Worm (Caenorhabditis elegans) whole organism, midembryonic: Measurements from ENCODE around the gene F53F8.7.

Experiments used
- T22C8.4 ChIP-seq: fragments of 200-800 bp; sonication (Bioruptor generic); IDR thresholded peaks from 2 replicates; pipeline ENCODE4 v1.3.6; 2022; ENCODE audit warnings: missing genetic modification characterization, missing compliant biosample characterization
- cog-1 ChIP-seq: sonication (generic microtip); optimal IDR thresholded peaks from 2 replicates; lab custom pipeline; 2016; ENCODE audit warnings: missing genetic modification characterization, missing compliant biosample characterization
- flt-1 ChIP-seq: fragments of 200-800 bp; sonication (Bioruptor generic); IDR thresholded peaks from 2 replicates; pipeline ENCODE4 v1.3.6; 2022; ENCODE audit warnings: missing genetic modification characterization, missing compliant biosample characterization
- klf-2 ChIP-seq: fragments of 200-800 bp; sonication (Bioruptor generic); conservative IDR thresholded peaks from 2 replicates; pipeline ENCODE4 v1.3.6; 2022; ENCODE audit warnings: missing genetic modification reagents, missing genetic modification characterization, missing compliant biosample characterization
- ref-1 ChIP-seq: fragments of 200-800 bp; sonication (Bioruptor generic); conservative IDR thresholded peaks from 2 replicates; pipeline ENCODE4 v1.3.6; 2022; ENCODE audit warnings: missing genetic modification reagents, missing genetic modification characterization, missing compliant biosample characterization
- tab-1 ChIP-seq: fragments of 200-800 bp; sonication (Bioruptor generic); IDR thresholded peaks from 2 replicates; pipeline ENCODE4 v1.3.6; 2022; ENCODE audit warnings: missing genetic modification characterization, missing compliant biosample characterization
- ztf-23 ChIP-seq: fragments of 200-800 bp; sonication (Bioruptor generic); IDR thresholded peaks from 2 replicates; pipeline ENCODE4 v1.3.6; 2022; ENCODE audit warnings: missing genetic modification reagents, missing genetic modification characterization, missing compliant biosample characterization
- ztf-29 ChIP-seq: fragments of 200-800 bp; sonication (Bioruptor generic); IDR thresholded peaks from 2 replicates; pipeline ENCODE4 v1.3.6; 2022; ENCODE audit warnings: missing genetic modification reagents, missing genetic modification characterization, missing compliant biosample characterization

ce11 chrV:20681120-20681519 is 17.0 kb downstream of the F53F8.7 start, which contains the start of gene srsx-35:
- TF ChIP-seq klf-2 (GFP tag; lab: Robert Waterston, UW), result no peak
- no peak for TF ChIP-seq flt-1
- TF ChIP-seq tab-1, result no peak
- TF ChIP-seq ref-1 (GFP tag; lab: Robert Waterston, UW), result no peak
- TF ChIP-seq ztf-23 (GFP tag; lab: Robert Waterston, UW), result no peak
- no peak for TF ChIP-seq cog-1
- TF ChIP-seq ztf-29 (GFP tag; lab: Robert Waterston, UW), result no peak
- TF ChIP-seq T22C8.4 (GFP tag; lab: Robert Waterston, UW), result no peak
